Worm (Caenorhabditis elegans) whole organism, L1 larva: Measurements from ENCODE around the gene lgc-24.

Experiments used
- skn-1 ChIP-seq: fragments of 150-350 bp; optimal IDR thresholded peaks from 2 replicates; lab custom pipeline; 2014; ENCODE audit warnings: missing biosample characterization, missing genetic modification characterization
- sptf-1 ChIP-seq: fragments of 150-350 bp; optimal IDR thresholded peaks from 2 replicates; lab custom pipeline; 2014; ENCODE audit warnings: missing biosample characterization, missing genetic modification characterization

DNA sequence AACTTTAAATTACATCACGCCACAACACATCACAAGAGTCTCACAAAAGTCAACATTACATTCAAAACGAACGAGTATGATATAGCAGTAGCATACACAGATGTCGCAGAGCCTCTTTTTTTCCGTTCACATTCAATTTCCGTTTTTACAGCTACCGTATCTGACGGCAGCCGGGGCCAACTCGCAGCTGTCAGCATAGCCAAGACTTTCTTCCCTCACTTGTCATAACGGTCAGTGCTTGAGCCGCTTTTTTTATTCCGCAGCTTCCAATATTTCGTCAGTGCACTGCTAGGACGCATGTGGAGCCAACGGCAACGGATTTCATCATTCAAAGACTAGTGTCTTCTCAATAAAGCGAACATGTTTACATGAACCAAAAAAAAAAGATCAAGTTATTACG lies 25.6 kb downstream of the lgc-24 start:
- TF ChIP-seq skn-1 (tag; lab: Kevin White, UChicago) (no peak), sptf-1 (tag; lab: Kevin White, UChicago) (no peak)
